Worm (Caenorhabditis elegans) whole organism, mixed stage, embryonic: ENCODE data around the gene eak-7.

Source experiments
- ces-1 ChIP-seq: fragments of 150-350 bp; optimal IDR thresholded peaks from 2 replicates; lab custom pipeline; 2014; ENCODE audit warnings: missing biosample characterization, missing genetic modification reagents, missing genetic modification characterization
- elt-1 ChIP-seq: sonication (generic microtip); optimal IDR thresholded peaks from 2 replicates; lab custom pipeline; 2017; ENCODE audit warnings: missing genetic modification characterization, mild to moderate bottlenecking, missing compliant biosample characterization, antibody characterized with exemption, moderate library complexity, borderline replicate concordance; ENCODE audit not compliant: insufficient read depth
- elt-3 ChIP-seq: fragments of 150-350 bp; optimal IDR thresholded peaks from 2 replicates; lab custom pipeline; 2014; ENCODE audit warnings: missing biosample characterization, missing genetic modification characterization
- ham-2 ChIP-seq: fragments of 200-800 bp; sonication (Bioruptor generic); optimal IDR thresholded peaks from 2 replicates; lab custom pipeline; 2018; ENCODE audit warnings: mild to moderate bottlenecking, missing genetic modification characterization, missing compliant biosample characterization
- lin-32 ChIP-seq: fragments of 200-800 bp; sonication (Bioruptor generic); optimal IDR thresholded peaks from 2 replicates; lab custom pipeline; 2018; ENCODE audit warnings: mild to moderate bottlenecking, missing genetic modification characterization, missing compliant biosample characterization
- mep-1 ChIP-seq: fragments of 150-350 bp; optimal IDR thresholded peaks from 2 replicates; lab custom pipeline; 2017; ENCODE audit warnings: missing biosample characterization, missing genetic modification reagents, missing genetic modification characterization, inconsistent platforms
- nhr-12 ChIP-seq: fragments of 150-350 bp; optimal IDR thresholded peaks from 2 replicates; lab custom pipeline; 2014; ENCODE audit warnings: missing biosample characterization, missing genetic modification characterization
- nhr-237 ChIP-seq: fragments of 150-350 bp; optimal IDR thresholded peaks from 2 replicates; lab custom pipeline; 2014; ENCODE audit warnings: missing biosample characterization, missing genetic modification characterization
- pha-4 ChIP-seq: fragments of 150-350 bp; optimal IDR thresholded peaks from 2 replicates; lab custom pipeline; 2018; ENCODE audit warnings: missing biosample characterization, missing genetic modification reagents, missing genetic modification characterization
- snpc-4 ChIP-seq: fragments of 150-350 bp; optimal IDR thresholded peaks from 2 replicates; lab custom pipeline; 2014; ENCODE audit warnings: missing biosample characterization, missing genetic modification characterization
- tbx-8 ChIP-seq: fragments of 200-800 bp; sonication (Bioruptor generic); optimal IDR thresholded peaks from 2 replicates; lab custom pipeline; 2018; ENCODE audit warnings: mild to moderate bottlenecking, missing genetic modification characterization, moderate library complexity, missing compliant biosample characterization
- unc-120 ChIP-seq: sonication (generic microtip); optimal IDR thresholded peaks from 2 replicates; lab custom pipeline; 2017; ENCODE audit warnings: missing genetic modification characterization, missing compliant biosample characterization; ENCODE audit not compliant: poor library complexity, severe bottlenecking
- unc-39 ChIP-seq: fragments of 150-350 bp; optimal IDR thresholded peaks from 2 replicates; lab custom pipeline; 2014; ENCODE audit warnings: missing biosample characterization, missing genetic modification characterization
- ztf-11 ChIP-seq: fragments of 150-350 bp; optimal IDR thresholded peaks from 2 replicates; lab custom pipeline; 2014; ENCODE audit warnings: missing biosample characterization, missing genetic modification characterization

ce11 chrIV:12600941-12601340 is 35.2 kb upstream of the eak-7 start:
- TF ChIP-seq pha-4 (tag; lab: Kevin White, UChicago) (no peak), mep-1 (tag; lab: Kevin White, UChicago) (no peak), snpc-4 (no peak), ces-1 (GFP tag; lab: Kevin White, UChicago) (no peak), elt-1 (tag; lab: Kevin White, UChicago) (no peak), ztf-11 (tag; lab: Kevin White, UChicago) (no peak), lin-32 (GFP tag; lab: Kevin White, UChicago) (no peak), nhr-12 (tag; lab: Kevin White, UChicago) (no peak), unc-120 (tag; lab: Kevin White, UChicago) (no peak), unc-39 (tag; lab: Kevin White, UChicago) (no peak), nhr-237 (no peak), tbx-8 (GFP tag; lab: Kevin White, UChicago) (no peak), ham-2 (GFP tag; lab: Kevin White, UChicago) (no peak), elt-3 (tag; lab: Kevin White, UChicago) (no peak)
